Fruit fly (Drosophila melanogaster) whole organism, embryonic: ENCODE results near the gene mtTFB2.

Experiments
- Blimp-1 ChIP-seq: fragments of 200-800 bp; sonication (Bioruptor generic); optimal IDR thresholded peaks from 3 replicates; lab custom pipeline; 2018; ENCODE audit warnings: missing biosample characterization, missing genetic modification characterization, mild to moderate bottlenecking, moderate library complexity, missing genetic modification reagents
- CG10654 ChIP-seq: fragments of 200-800 bp; sonication (Bioruptor generic); optimal IDR thresholded peaks from 2 replicates; lab custom pipeline; 2016; ENCODE audit warnings: missing biosample characterization, missing genetic modification characterization
- CG11456 ChIP-seq: fragments of 200-800 bp; sonication (Bioruptor generic); IDR thresholded peaks from 3 replicates; pipeline ENCODE4 v1.3.6; 2022; ENCODE audit warnings: missing biosample characterization, missing genetic modification characterization
- CG12104 ChIP-seq: fragments of 200-800 bp; sonication (Bioruptor generic); optimal IDR thresholded peaks from 3 replicates; lab custom pipeline; 2016; ENCODE audit warnings: missing biosample characterization, missing genetic modification characterization
- CG1233 ChIP-seq: fragments of 200-800 bp; sonication (Bioruptor generic); optimal IDR thresholded peaks from 4 replicates; lab custom pipeline; 2018; ENCODE audit warnings: missing biosample characterization, mild to moderate bottlenecking, missing genetic modification characterization
- CG13624 ChIP-seq: fragments of 200-800 bp; sonication (Bioruptor generic); optimal IDR thresholded peaks from 2 replicates; lab custom pipeline; 2016; ENCODE audit warnings: missing biosample characterization, missing genetic modification characterization
- CG15479 ChIP-seq: fragments of 200-800 bp; sonication (Bioruptor generic); optimal IDR thresholded peaks from 3 replicates; lab custom pipeline; 2019; ENCODE audit warnings: missing biosample characterization, mild to moderate bottlenecking, missing genetic modification characterization, moderate library complexity
- CG1602 ChIP-seq: fragments of 200-800 bp; sonication (Bioruptor generic); optimal IDR thresholded peaks from 3 replicates; lab custom pipeline; 2016; ENCODE audit warnings: missing biosample characterization, missing genetic modification characterization
- CG18476 ChIP-seq: fragments of 200-800 bp; sonication (Bioruptor generic); optimal IDR thresholded peaks from 2 replicates; lab custom pipeline; 2016; ENCODE audit warnings: missing biosample characterization, mild to moderate bottlenecking, missing genetic modification characterization
- CG18764 ChIP-seq: fragments of 200-800 bp; sonication (Bioruptor generic); optimal IDR thresholded peaks from 3 replicates; lab custom pipeline; 2016; ENCODE audit warnings: missing biosample characterization, missing genetic modification characterization
- CG2202 ChIP-seq: fragments of 200-800 bp; sonication (Bioruptor generic); optimal IDR thresholded peaks from 2 replicates; lab custom pipeline; 2018; ENCODE audit warnings: missing biosample characterization, mild to moderate bottlenecking, missing genetic modification characterization
- CG30403 ChIP-seq: fragments of 200-800 bp; sonication (Bioruptor generic); optimal IDR thresholded peaks from 3 replicates; lab custom pipeline; 2016; ENCODE audit warnings: missing biosample characterization, missing genetic modification characterization
- CG3407 ChIP-seq: fragments of 200-800 bp; sonication (Bioruptor generic); optimal IDR thresholded peaks from 2 replicates; lab custom pipeline; 2018; ENCODE audit warnings: missing biosample characterization, mild to moderate bottlenecking, missing genetic modification characterization
- CG3847 ChIP-seq: fragments of 200-800 bp; sonication (Bioruptor generic); IDR thresholded peaks from 2 replicates; pipeline ENCODE4 v1.3.6; 2022; ENCODE audit warnings: missing biosample characterization, missing genetic modification characterization
- CG3995 ChIP-seq: fragments of 200-800 bp; sonication (Bioruptor generic); optimal IDR thresholded peaks from 3 replicates; lab custom pipeline; 2016; ENCODE audit warnings: missing biosample characterization, missing genetic modification characterization
- CG4424 ChIP-seq: fragments of 200-800 bp; sonication (Bioruptor generic); optimal IDR thresholded peaks from 3 replicates; lab custom pipeline; 2016; ENCODE audit warnings: missing biosample characterization, missing genetic modification characterization
- CG6689 ChIP-seq: fragments of 200-800 bp; sonication (Bioruptor generic); IDR thresholded peaks from 2 replicates; pipeline ENCODE4 v1.3.6; 2022; ENCODE audit warnings: missing biosample characterization, missing genetic modification characterization
- CG7271 ChIP-seq: fragments of 200-800 bp; sonication (Bioruptor generic); optimal IDR thresholded peaks from 2 replicates; lab custom pipeline; 2018; ENCODE audit warnings: missing biosample characterization, mild to moderate bottlenecking, missing genetic modification characterization, moderate library complexity
- CG7987 ChIP-seq: fragments of 200-800 bp; sonication (Bioruptor generic); optimal IDR thresholded peaks from 2 replicates; lab custom pipeline; 2018; ENCODE audit warnings: missing biosample characterization, mild to moderate bottlenecking, missing genetic modification characterization, moderate library complexity
- CG8290 ChIP-seq, 3 experiments: fragments of 200-800 bp; sonication (Bioruptor generic); optimal IDR thresholded peaks; 2 replicates each; lab custom pipeline; 2016 to 2019; ENCODE audit warnings: missing biosample characterization in 3 of 3, missing genetic modification characterization in 3 of 3, mild to moderate bottlenecking in 2 of 3, moderate library complexity in 1 of 3
- CG8478 ChIP-seq: fragments of >200 bp; optimal IDR thresholded peaks from 2 replicates; lab custom pipeline; 2018
- CG9215 ChIP-seq: fragments of 200-800 bp; sonication (Bioruptor generic); IDR thresholded peaks from 2 replicates; pipeline ENCODE4 v1.3.6; 2022; ENCODE audit warnings: missing biosample characterization, missing genetic modification characterization
- CG9437 ChIP-seq: fragments of 200-800 bp; sonication (Bioruptor generic); optimal IDR thresholded peaks from 2 replicates; lab custom pipeline; 2018; ENCODE audit warnings: missing biosample characterization, mild to moderate bottlenecking, missing genetic modification characterization
- CG9609 ChIP-seq: fragments of 200-800 bp; sonication (Bioruptor generic); optimal IDR thresholded peaks from 3 replicates; lab custom pipeline; 2016; ENCODE audit warnings: missing biosample characterization, missing genetic modification characterization
- Ets65A ChIP-seq: fragments of 200-800 bp; sonication (Bioruptor generic); peaks from one replicate; lab custom pipeline; 2016; ENCODE audit warnings: missing biosample characterization, missing genetic modification characterization
- GATAe ChIP-seq: fragments of 200-800 bp; sonication (Bioruptor generic); conservative IDR thresholded peaks from 2 replicates; pipeline ENCODE4 v1.3.6; 2022; ENCODE audit warnings: missing biosample characterization, missing genetic modification characterization
- H2.0 ChIP-seq: fragments of 200-800 bp; sonication (Bioruptor generic); IDR thresholded peaks from 2 replicates; pipeline ENCODE4 v1.3.6; 2022; ENCODE audit warnings: missing biosample characterization, missing genetic modification characterization
- Hr51 ChIP-seq, 2 experiments: fragments of 200-800 bp; sonication (Bioruptor generic); optimal IDR thresholded peaks; 2 replicates in 1 of 2; 3 replicates in 1 of 2; lab custom pipeline; 2016 to 2018; ENCODE audit warnings: missing biosample characterization in 2 of 2, missing genetic modification characterization in 2 of 2, mild to moderate bottlenecking in 1 of 2, moderate library complexity in 1 of 2
- Max ChIP-seq: fragments of 200-800 bp; sonication (Bioruptor generic); optimal IDR thresholded peaks from 2 replicates; lab custom pipeline; 2016; ENCODE audit warnings: missing biosample characterization, mild to moderate bottlenecking, missing genetic modification characterization
- Optix ChIP-seq: fragments of 200-800 bp; sonication (Bioruptor generic); IDR thresholded peaks from 3 replicates; pipeline ENCODE4 v1.3.6; 2022; ENCODE audit warnings: missing biosample characterization, missing genetic modification characterization
- Sin3A ChIP-seq: fragments of >200 bp; optimal IDR thresholded peaks from 2 replicates; lab custom pipeline; 2018
- Sry-δ ChIP-seq: fragments of 200-800 bp; sonication (Bioruptor generic); optimal IDR thresholded peaks from 2 replicates; lab custom pipeline; 2016; ENCODE audit warnings: missing biosample characterization, missing genetic modification characterization
- Ssrp ChIP-seq: fragments of 200-800 bp; sonication (Bioruptor generic); optimal IDR thresholded peaks from 2 replicates; lab custom pipeline; 2018; ENCODE audit warnings: missing biosample characterization, mild to moderate bottlenecking, missing genetic modification characterization, moderate library complexity
- YL-1 ChIP-seq: fragments of 200-800 bp; sonication (Bioruptor generic); optimal IDR thresholded peaks from 3 replicates; lab custom pipeline; 2017; ENCODE audit warnings: missing biosample characterization, mild to moderate bottlenecking, missing genetic modification characterization
- amos ChIP-seq: fragments of 200-800 bp; sonication (Bioruptor generic); IDR thresholded peaks from 2 replicates; pipeline ENCODE4 v1.3.6; 2022; ENCODE audit warnings: missing biosample characterization, missing genetic modification characterization; ENCODE audit not compliant: partially characterized antibody
- bbx ChIP-seq: fragments of 200-800 bp; sonication (Bioruptor generic); IDR thresholded peaks from 2 replicates; pipeline ENCODE4 v1.3.6; 2022; ENCODE audit warnings: missing biosample characterization, missing genetic modification characterization; ENCODE audit not compliant: partially characterized antibody
- bowl ChIP-seq: fragments of 200-800 bp; sonication (Bioruptor generic); IDR thresholded peaks from 2 replicates; pipeline ENCODE4 v1.3.6; 2022; ENCODE audit warnings: missing biosample characterization, missing genetic modification characterization
- chn ChIP-seq: fragments of 200-800 bp; sonication (Bioruptor generic); optimal IDR thresholded peaks from 2 replicates; lab custom pipeline; 2016; ENCODE audit warnings: missing biosample characterization, missing genetic modification characterization
- dm ChIP-seq: fragments of 200-800 bp; sonication (Bioruptor generic); optimal IDR thresholded peaks from 3 replicates; lab custom pipeline; 2016; ENCODE audit warnings: missing biosample characterization, missing genetic modification characterization
- dpn ChIP-seq, 2 experiments: fragments of 200-800 bp; sonication (Bioruptor generic); optimal IDR thresholded peaks; 3 replicates each; lab custom pipeline; 2016; ENCODE audit warnings: missing biosample characterization in 2 of 2, missing genetic modification characterization in 2 of 2
- eve ChIP-seq, 2 experiments: fragments of >200 bp; optimal IDR thresholded peaks; 2 replicates each; lab custom pipeline; 2017; ENCODE audit warnings: missing biosample characterization in 2 of 2, missing genetic modification characterization in 2 of 2
- fd3F ChIP-seq: fragments of 200-800 bp; sonication (Bioruptor generic); optimal IDR thresholded peaks from 2 replicates; lab custom pipeline; 2018; ENCODE audit warnings: missing biosample characterization, mild to moderate bottlenecking, missing genetic modification characterization, moderate library complexity
- h ChIP-seq: fragments of >200 bp; optimal IDR thresholded peaks from 2 replicates; lab custom pipeline; 2017
- nom ChIP-seq: fragments of 200-800 bp; sonication (Bioruptor generic); optimal IDR thresholded peaks from 2 replicates; lab custom pipeline; 2017; ENCODE audit warnings: missing biosample characterization, missing genetic modification characterization, mild to moderate bottlenecking, moderate library complexity, missing genetic modification reagents
- rib ChIP-seq: fragments of 200-800 bp; sonication (Bioruptor generic); IDR thresholded peaks from 2 replicates; pipeline ENCODE4 v1.3.6; 2022; ENCODE audit warnings: missing biosample characterization, missing genetic modification characterization
- sob ChIP-seq: fragments of 200-800 bp; sonication (Bioruptor generic); IDR thresholded peaks from 2 replicates; pipeline ENCODE4 v1.3.6; 2022; ENCODE audit warnings: missing biosample characterization, missing genetic modification characterization
- trh ChIP-seq: fragments of 200-800 bp; sonication (Bioruptor generic); optimal IDR thresholded peaks from 2 replicates; lab custom pipeline; 2016; ENCODE audit warnings: missing biosample characterization, missing genetic modification characterization
- tup ChIP-seq: fragments of 200-800 bp; sonication (Bioruptor generic); optimal IDR thresholded peaks from 2 replicates; lab custom pipeline; 2016; ENCODE audit warnings: missing biosample characterization, mild to moderate bottlenecking, missing genetic modification characterization, moderate library complexity
- wdn ChIP-seq: fragments of 200-800 bp; sonication (Bioruptor generic); IDR thresholded peaks from 2 replicates; pipeline ENCODE4 v1.3.6; 2022; ENCODE audit warnings: missing biosample characterization, missing genetic modification characterization
- z ChIP-seq: fragments of 200-800 bp; sonication (Bioruptor generic); IDR thresholded peaks from 3 replicates; pipeline ENCODE4 v1.3.6; 2022; ENCODE audit warnings: missing biosample characterization, missing genetic modification characterization
- zfh1 ChIP-seq: fragments of 200-800 bp; sonication (Bioruptor generic); IDR thresholded peaks from 3 replicates; pipeline ENCODE4 v1.3.6; 2022; ENCODE audit warnings: missing biosample characterization, missing genetic modification characterization

The mtTFB2 gene

dm6 chr3R:10079267-10079987, 34.1 kb downstream of the mtTFB2 start (continued):
- TF ChIP-seq eve (GFP tag; optimal IDR thresholded peaks at IDR 0.05; lab: Kevin White, UChicago) (peak in 1 of 2 experiments; percentile 43), CG7987 (GFP tag; lab: Kevin White, UChicago) (no peak), CG2202 (no peak), Blimp-1 (GFP tag; lab: Kevin White, UChicago) (peak; percentile 49), bowl (GFP tag; lab: Robert Waterston, UW) (no peak), Ssrp (tag; lab: Kevin White, UChicago) (peak; percentile 25), Sin3A (lab: Kevin White, UChicago) (no peak), CG9609 (GFP tag; lab: Kevin White, UChicago) (peak; percentile 6), CG12104 (GFP tag; lab: Kevin White, UChicago) (no peak), Optix (GFP tag; lab: Robert Waterston, UW) (no peak), GATAe (GFP tag; lab: Robert Waterston, UW) (no peak), CG8290 (GFP tag; optimal IDR thresholded peaks at IDR 0.05; lab: Kevin White, UChicago) (no peak), CG8290 (tag; optimal IDR thresholded peaks at IDR 0.05; lab: Kevin White, UChicago) (no peak), CG1602 (GFP tag; lab: Kevin White, UChicago) (peak; percentile 18), h (lab: Kevin White, UChicago) (no peak), dpn (GFP tag; optimal IDR thresholded peaks at IDR 0.05; lab: Kevin White, UChicago) (peak in 1 of 2 experiments; percentile 4), tup (GFP tag; lab: Kevin White, UChicago) (no peak), Sry-δ (GFP tag; lab: Kevin White, UChicago) (peak; percentile 1), wdn (no peak), H2.0 (peak; percentile 35; the same call in 1 of the 2 replicates), CG3407 (GFP tag; lab: Kevin White, UChicago) (no peak), YL-1 (no peak), CG3847 (GFP tag; lab: Robert Waterston, UW) (no peak), zfh1 (GFP tag; lab: Robert Waterston, UW) (peak; percentile 40; the same call in 1 of the 3 replicates), CG13624 (no peak), CG18476 (GFP tag; lab: Kevin White, UChicago) (no peak), CG6689 (GFP tag; lab: Robert Waterston, UW) (peak; percentile 44; the same call in 1 of the 2 replicates), CG11456 (GFP tag; lab: Robert Waterston, UW) (no peak), nom (GFP tag; lab: Kevin White, UChicago) (peak; percentile 3), Hr51 (GFP tag; optimal IDR thresholded peaks at IDR 0.05; lab: Kevin White, UChicago) (peak in 1 of 2 experiments; percentile 51), Max (GFP tag; lab: Kevin White, UChicago) (no peak), bbx (GFP tag; lab: Robert Waterston, UW) (no peak), CG18764 (GFP tag; lab: Kevin White, UChicago) (peak; percentile 9), CG1233 (GFP tag; lab: Kevin White, UChicago) (no peak), CG30403 (GFP tag; lab: Kevin White, UChicago) (peak; percentile 38), CG4424 (GFP tag; lab: Kevin White, UChicago) (no peak), sob (GFP tag; lab: Robert Waterston, UW) (0 out of 2 replicates have a peak, but pooled peaks have one; percentile 26), chn (GFP tag; lab: Kevin White, UChicago) (no peak), amos (GFP tag; lab: Robert Waterston, UW) (no peak), Ets65A (GFP tag; lab: Kevin White, UChicago) (no peak), fd3F (GFP tag; lab: Kevin White, UChicago) (no peak), CG9437 (GFP tag; lab: Kevin White, UChicago) (no peak), CG7271 (no peak), dm (GFP tag; lab: Kevin White, UChicago) (no peak), z (GFP tag; lab: Robert Waterston, UW) (no peak), trh (no peak), CG9215 (GFP tag; lab: Robert Waterston, UW) (no peak), CG3995 (no peak), CG8478 (lab: Kevin White, UChicago) (peak; percentile 21), CG10654 (GFP tag; lab: Kevin White, UChicago) (no peak), CG15479 (GFP tag; lab: Kevin White, UChicago) (no peak), rib (GFP tag; lab: Robert Waterston, UW) (no peak)
